Worm (Caenorhabditis elegans) whole organism, L3 larva: ENCODE measurements around the gene W08E12.5.
A peak's percentile ranks its signal among the peaks of the same experiment; 100 is the strongest.

ENCODE experiments used
- R02D3.7 ChIP-seq: fragments of 150-350 bp; optimal IDR thresholded peaks from 2 replicates; lab custom pipeline; 2014; ENCODE audit warnings: missing biosample characterization, missing genetic modification characterization
- ZK546.5 ChIP-seq: sonication (generic microtip); optimal IDR thresholded peaks from 2 replicates; lab custom pipeline; 2017; ENCODE audit warnings: missing biosample characterization, missing genetic modification characterization
- aly-2 ChIP-seq: fragments of 150-350 bp; optimal IDR thresholded peaks from 2 replicates; lab custom pipeline; 2014; ENCODE audit warnings: missing biosample characterization, missing genetic modification characterization
- ama-1 ChIP-seq: fragments of 150-350 bp; optimal IDR thresholded peaks from 2 replicates; lab custom pipeline; 2018
- ceh-82 ChIP-seq: fragments of 150-350 bp; optimal IDR thresholded peaks from 2 replicates; lab custom pipeline; 2014; ENCODE audit warnings: missing biosample characterization, missing genetic modification characterization
- daf-12 ChIP-seq: fragments of 150-350 bp; optimal IDR thresholded peaks from 2 replicates; lab custom pipeline; 2014; ENCODE audit warnings: missing biosample characterization, missing genetic modification reagents, missing genetic modification characterization
- egl-27 ChIP-seq: sonication (generic microtip); optimal IDR thresholded peaks from 4 replicates; lab custom pipeline; 2017; ENCODE audit warnings: missing biosample characterization, missing genetic modification reagents, missing genetic modification characterization
- egl-5 ChIP-seq: fragments of 150-350 bp; optimal IDR thresholded peaks from 2 replicates; lab custom pipeline; 2017; ENCODE audit warnings: missing biosample characterization, missing genetic modification reagents, missing genetic modification characterization, inconsistent platforms
- elt-1 ChIP-seq: fragments of 150-350 bp; optimal IDR thresholded peaks from 2 replicates; lab custom pipeline; 2014; ENCODE audit warnings: missing biosample characterization, missing genetic modification characterization
- elt-2 ChIP-seq: sonication (generic microtip); optimal IDR thresholded peaks from 2 replicates; lab custom pipeline; 2016; ENCODE audit warnings: missing genetic modification reagents, mild to moderate bottlenecking, missing genetic modification characterization, missing compliant biosample characterization
- elt-3 ChIP-seq, 3 experiments: fragments of 150-350 bp in 1 of 3; sonication (generic microtip) in 2 of 3; optimal IDR thresholded peaks; 2 replicates in 2 of 3; 4 replicates in 1 of 3; lab custom pipeline; 2014 to 2017; ENCODE audit warnings: missing biosample characterization in 3 of 3, missing genetic modification characterization in 3 of 3
- eor-1 ChIP-seq, 2 experiments: fragments of 150-350 bp; optimal IDR thresholded peaks; 2 replicates each; lab custom pipeline; 2014 to 2018; ENCODE audit warnings: missing biosample characterization in 2 of 2, missing genetic modification characterization in 2 of 2
- fkh-10 ChIP-seq: sonication (generic microtip); optimal IDR thresholded peaks from 2 replicates; lab custom pipeline; 2017; ENCODE audit warnings: missing biosample characterization, missing genetic modification reagents, missing genetic modification characterization
- fkh-2 ChIP-seq: fragments of 150-350 bp; optimal IDR thresholded peaks from 2 replicates; lab custom pipeline; 2014; ENCODE audit warnings: missing biosample characterization, missing genetic modification reagents, missing genetic modification characterization
- fos-1 ChIP-seq: fragments of 150-350 bp; optimal IDR thresholded peaks from 2 replicates; lab custom pipeline; 2014; ENCODE audit warnings: missing biosample characterization, missing genetic modification characterization
- hmg-11 ChIP-seq: sonication (generic microtip); optimal IDR thresholded peaks from 2 replicates; lab custom pipeline; 2016; ENCODE audit warnings: missing genetic modification characterization, missing compliant biosample characterization
- lin-15B ChIP-seq: fragments of 150-350 bp; optimal IDR thresholded peaks from 2 replicates; lab custom pipeline; 2014; ENCODE audit warnings: missing biosample characterization, missing genetic modification characterization
- lin-39 ChIP-seq: fragments of 150-350 bp; optimal IDR thresholded peaks from 2 replicates; lab custom pipeline; 2018; ENCODE audit warnings: missing biosample characterization, missing genetic modification reagents, missing genetic modification characterization
- lsy-12 ChIP-seq: sonication (generic microtip); optimal IDR thresholded peaks from 2 replicates; lab custom pipeline; 2016; ENCODE audit warnings: mild to moderate bottlenecking, missing genetic modification characterization, missing compliant biosample characterization
- mdl-1 ChIP-seq: fragments of 150-350 bp; optimal IDR thresholded peaks from 2 replicates; lab custom pipeline; 2014; ENCODE audit warnings: missing biosample characterization, missing genetic modification characterization
- mml-1 ChIP-seq: fragments of 150-350 bp; sonication (generic microtip); optimal IDR thresholded peaks from 3 replicates; lab custom pipeline; 2014; ENCODE audit warnings: missing biosample characterization, missing genetic modification characterization
- nhr-11 ChIP-seq: fragments of 150-350 bp; optimal IDR thresholded peaks from 2 replicates; lab custom pipeline; 2014; ENCODE audit warnings: missing biosample characterization, missing genetic modification characterization
- nhr-12 ChIP-seq: fragments of 150-350 bp; optimal IDR thresholded peaks from 2 replicates; lab custom pipeline; 2014; ENCODE audit warnings: missing biosample characterization, missing genetic modification characterization
- nhr-237 ChIP-seq: fragments of 150-350 bp; optimal IDR thresholded peaks from 2 replicates; lab custom pipeline; 2014; ENCODE audit warnings: missing biosample characterization, missing genetic modification characterization
- nhr-25 ChIP-seq: sonication (generic microtip); optimal IDR thresholded peaks from 2 replicates; lab custom pipeline; 2017; ENCODE audit warnings: missing biosample characterization, missing genetic modification characterization
- nhr-28 ChIP-seq: fragments of 150-350 bp; optimal IDR thresholded peaks from 2 replicates; lab custom pipeline; 2014; ENCODE audit warnings: missing biosample characterization, missing genetic modification characterization
- nhr-67 ChIP-seq: fragments of 150-350 bp; optimal IDR thresholded peaks from 2 replicates; lab custom pipeline; 2014; ENCODE audit warnings: missing biosample characterization, missing genetic modification characterization
- nhr-77 ChIP-seq: fragments of 150-350 bp; optimal IDR thresholded peaks from 2 replicates; lab custom pipeline; 2014; ENCODE audit warnings: missing biosample characterization, missing genetic modification characterization
- pha-4 ChIP-seq: fragments of 150-350 bp; optimal IDR thresholded peaks from 2 replicates; lab custom pipeline; 2014; ENCODE audit warnings: missing biosample characterization, missing genetic modification reagents, missing genetic modification characterization
- pqm-1 ChIP-seq: fragments of 150-350 bp; optimal IDR thresholded peaks from 2 replicates; lab custom pipeline; 2017; ENCODE audit warnings: missing biosample characterization, missing genetic modification characterization, inconsistent platforms
- sea-2 ChIP-seq: fragments of 150-350 bp; sonication (generic microtip); optimal IDR thresholded peaks from 4 replicates; lab custom pipeline; 2014; ENCODE audit warnings: missing biosample characterization, missing genetic modification reagents, missing genetic modification characterization
- skn-1 ChIP-seq: fragments of 150-350 bp; optimal IDR thresholded peaks from 2 replicates; lab custom pipeline; 2014; ENCODE audit warnings: missing biosample characterization, missing genetic modification characterization
- snpc-4 ChIP-seq: fragments of 150-350 bp; optimal IDR thresholded peaks from 2 replicates; lab custom pipeline; 2014; ENCODE audit warnings: missing biosample characterization, missing genetic modification characterization
- tbx-2 ChIP-seq: sonication (generic microtip); optimal IDR thresholded peaks from 2 replicates; lab custom pipeline; 2016; ENCODE audit warnings: mild to moderate bottlenecking, missing genetic modification characterization, missing compliant biosample characterization
- unc-39 ChIP-seq: sonication (generic microtip); optimal IDR thresholded peaks from 4 replicates; lab custom pipeline; 2017; ENCODE audit warnings: missing biosample characterization, missing genetic modification characterization
- unc-62 ChIP-seq: fragments of 150-350 bp; sonication (generic microtip); optimal IDR thresholded peaks from 4 replicates; lab custom pipeline; 2014; ENCODE audit warnings: missing biosample characterization, missing genetic modification reagents, missing genetic modification characterization
- ztf-4 ChIP-seq: fragments of 150-350 bp; optimal IDR thresholded peaks from 2 replicates; lab custom pipeline; 2014; ENCODE audit warnings: missing biosample characterization, missing genetic modification characterization

W08E12.5 gene

DNA sequence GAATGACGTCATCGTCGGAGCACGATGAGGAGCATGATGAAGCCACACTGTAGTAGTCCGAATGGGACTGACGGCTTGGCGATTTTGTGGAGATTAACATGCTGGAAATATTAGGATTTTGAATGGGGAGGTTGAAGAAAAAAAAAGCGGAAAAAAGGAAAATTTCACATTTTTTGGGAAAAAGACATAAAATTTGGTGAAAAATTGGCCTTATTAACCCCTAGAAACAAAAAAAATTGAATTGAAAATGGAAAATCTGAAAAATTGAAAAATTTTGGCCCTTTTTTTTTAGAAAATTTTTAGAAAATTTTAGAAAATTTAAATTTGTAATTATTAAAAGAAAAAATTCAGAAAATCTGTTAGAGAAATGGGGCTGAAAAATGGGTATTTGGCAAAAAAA is 27.3 kb upstream of the W08E12.5 start, which contains the start of gene T26C12.3:
Gene T26C12.3 (minus strand): TSS at position 101 of the 400 bp plus-strand sequence.
- no peak for TF ChIP-seq eor-1 (tag; optimal IDR thresholded peaks at IDR 0.05; lab: Kevin White, UChicago)
- TF ChIP-seq ceh-82 (tag; lab: Kevin White, UChicago) = no peak
- no peak for TF ChIP-seq aly-2 (tag; lab: Kevin White, UChicago)
- no peak for TF ChIP-seq nhr-77 (tag; lab: Kevin White, UChicago)
- TF ChIP-seq, all 47 proteins: peak for 0

DNA sequence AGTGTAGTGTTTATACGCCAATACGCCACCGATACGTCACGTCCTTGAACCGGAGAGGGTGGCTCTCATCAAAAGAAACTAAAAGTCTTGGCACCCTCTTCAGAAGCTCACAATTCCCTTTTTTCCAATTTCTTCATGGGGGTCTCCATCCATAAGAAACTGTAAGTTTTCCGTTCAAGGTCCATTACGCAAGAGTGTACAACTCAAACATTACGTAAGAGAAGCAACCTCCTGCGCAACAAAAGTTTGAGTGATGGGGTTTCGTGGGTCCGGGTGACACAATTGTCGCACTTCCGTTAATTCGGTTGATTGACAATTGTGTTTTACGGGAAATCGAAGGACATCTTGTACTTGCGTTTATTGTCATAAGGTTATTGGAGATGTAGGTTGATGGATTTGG is 21.8 kb upstream of the W08E12.5 start:
- TF ChIP-seq sea-2 (no peak), lin-15B (tag; lab: Kevin White, UChicago) (no peak), elt-3 (tag; optimal IDR thresholded peaks at IDR 0.05; lab: Kevin White, UChicago) (no peak), egl-27 (tag; lab: Kevin White, UChicago) (no peak), elt-1 (no peak), unc-62 (GFP tag; lab: Kevin White, UChicago) (no peak), ceh-82 (tag; lab: Kevin White, UChicago) (no peak), elt-2 (tag; lab: Kevin White, UChicago) (no peak), mdl-1 (tag; lab: Kevin White, UChicago) (no peak), nhr-28 (tag; lab: Kevin White, UChicago) (no peak), eor-1 (tag; optimal IDR thresholded peaks at IDR 0.05; lab: Kevin White, UChicago) (no peak), lsy-12 (no peak), R02D3.7 (tag; lab: Kevin White, UChicago) (no peak), fkh-10 (no peak), ztf-4 (no peak)

DNA sequence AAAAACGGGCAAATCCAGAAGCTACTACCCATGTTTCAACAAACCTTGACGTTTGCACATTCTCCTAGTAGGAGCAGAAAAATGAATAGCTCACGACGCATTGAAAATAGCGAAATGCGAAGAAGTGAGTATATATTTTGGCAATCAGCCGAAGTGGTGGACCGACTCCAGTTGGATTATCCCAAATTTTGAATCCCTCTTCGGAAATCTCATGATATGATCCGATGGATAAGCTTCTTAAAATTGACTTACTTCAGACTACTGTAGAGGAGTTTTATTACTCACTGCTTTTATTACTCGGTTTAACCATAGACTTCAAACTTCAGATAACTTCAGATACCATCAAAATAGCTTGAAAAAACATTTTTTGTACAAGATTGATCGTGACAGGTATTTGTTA is 11.4 kb upstream of the W08E12.5 start, which contains the start of gene gcy-23:
Gene gcy-23 (minus strand): TSS at position 101 of the 400 bp plus-strand sequence.
- TF ChIP-seq nhr-25 (tag; lab: Kevin White, UChicago) (no peak), ama-1 (no peak), mml-1 (tag; lab: Kevin White, UChicago) (no peak), elt-3 (tag; optimal IDR thresholded peaks at IDR 0.05; lab: Kevin White, UChicago) (no peak), nhr-77 (tag; lab: Kevin White, UChicago) (no peak), tbx-2 (tag; lab: Kevin White, UChicago) (no peak), mdl-1 (tag; lab: Kevin White, UChicago) (no peak), pqm-1 (tag; lab: Kevin White, UChicago) (no peak)

DNA sequence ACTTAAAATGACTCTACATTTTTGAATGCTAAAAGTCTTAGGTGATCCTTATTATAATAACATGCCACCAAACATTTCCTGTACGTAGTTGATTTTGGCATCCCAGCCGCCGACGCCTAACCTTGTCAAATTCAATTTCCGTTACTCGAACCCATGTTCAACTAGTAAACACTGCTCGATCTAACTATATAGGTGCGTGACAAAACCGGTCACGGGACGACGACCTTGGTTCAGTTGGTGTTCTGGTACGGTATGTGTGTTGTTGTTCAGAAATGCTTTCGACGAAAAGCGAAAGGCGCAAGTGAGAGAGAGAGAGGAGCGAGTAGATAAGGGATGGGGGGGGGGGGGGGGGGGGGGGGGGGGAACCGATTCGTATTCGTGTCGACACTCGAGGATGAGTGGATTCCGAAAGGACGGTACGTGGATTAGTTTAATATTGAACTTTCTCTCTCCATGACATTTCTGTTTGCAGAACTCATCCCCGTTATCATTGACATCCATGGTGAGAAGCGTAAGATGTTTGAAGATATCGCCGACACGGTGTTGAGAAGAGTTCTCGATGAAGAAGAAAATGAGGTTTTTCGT is 8.5 kb upstream of the W08E12.5 start, which contains the start of gene W08E12.8:
Gene W08E12.8 (plus strand): TSS at position 395 of the 585 bp plus-strand sequence.
- TF ChIP-seq fos-1 (tag; lab: Kevin White, UChicago) = no peak
- no peak for TF ChIP-seq mdl-1 (tag; lab: Kevin White, UChicago)
- no peak for TF ChIP-seq R02D3.7 (tag; lab: Kevin White, UChicago)
- peak; percentile 62 for TF ChIP-seq nhr-25 (tag; lab: Kevin White, UChicago)
- TF ChIP-seq unc-39 (tag; lab: Kevin White, UChicago) = no peak

ce11 chrIV:3293800-3294493 is 6.6 kb upstream of the W08E12.5 start:
- no peak for TF ChIP-seq nhr-28 (tag; lab: Kevin White, UChicago)
- TF ChIP-seq egl-27 (tag; lab: Kevin White, UChicago) = no peak

ce11 chrIV:3294553-3295185 is 5.9 kb upstream of the W08E12.5 start, which contains the start of gene W08E12.7:
TSS of gene W08E12.7 (plus strand) at chrIV:3295135.
- peak; percentile 74 for TF ChIP-seq egl-5 (tag; lab: Kevin White, UChicago)
- peak; percentile 87 for TF ChIP-seq fkh-10
- no peak for TF ChIP-seq fkh-2 (tag; lab: Kevin White, UChicago)
- peak; percentile 66 for TF ChIP-seq ceh-82 (tag; lab: Kevin White, UChicago)
- TF ChIP-seq skn-1 = peak; percentile 81
- TF ChIP-seq tbx-2 (tag; lab: Kevin White, UChicago) = peak; percentile 38
- TF ChIP-seq unc-62 (GFP tag; lab: Kevin White, UChicago) = peak; percentile 52
- TF ChIP-seq daf-12 (tag; lab: Kevin White, UChicago) = no peak
- TF ChIP-seq nhr-11 (tag; lab: Kevin White, UChicago) = peak; percentile 82
- peak; percentile 32 for TF ChIP-seq fos-1 (tag; lab: Kevin White, UChicago)
- TF ChIP-seq snpc-4 (tag; lab: Kevin White, UChicago) = peak; percentile 93
- TF ChIP-seq ama-1 = peak; percentile 88
- TF ChIP-seq pha-4 = peak; percentile 100
- peak; percentile 24 for TF ChIP-seq mdl-1 (tag; lab: Kevin White, UChicago)
- TF ChIP-seq lin-39 = peak; percentile 80
- TF ChIP-seq nhr-12 (tag; lab: Kevin White, UChicago) = no peak
- peak; percentile 80 for TF ChIP-seq pqm-1 (tag; lab: Kevin White, UChicago)
- TF ChIP-seq egl-27 (tag; lab: Kevin White, UChicago) = peak; percentile 5
- TF ChIP-seq sea-2 = no peak
- TF ChIP-seq nhr-237 (tag; lab: Kevin White, UChicago) = no peak
- TF ChIP-seq aly-2 (tag; lab: Kevin White, UChicago) = no peak
- peak; percentile 50 for TF ChIP-seq hmg-11 (tag; lab: Kevin White, UChicago)
- no peak for TF ChIP-seq unc-39 (tag; lab: Kevin White, UChicago)
- peak; percentile 31 for TF ChIP-seq nhr-67
- TF ChIP-seq nhr-77 (tag; lab: Kevin White, UChicago) = peak; percentile 63
- no peak for TF ChIP-seq eor-1 (tag; optimal IDR thresholded peaks at IDR 0.05; lab: Kevin White, UChicago)
- peak; percentile 26 for TF ChIP-seq ZK546.5 (tag; lab: Kevin White, UChicago)
